Fruit fly (Drosophila melanogaster) whole organism, adult: ENCODE data around the gene Rcd7.

ENCODE experiments used
- CG11617 ChIP-seq: fragments of 200-800 bp; sonication (Bioruptor generic); optimal IDR thresholded peaks from 2 replicates; lab custom pipeline; 2017; ENCODE audit warnings: mild to moderate bottlenecking, missing biosample characterization, missing genetic modification reagents, missing genetic modification characterization
- CG12768 ChIP-seq: fragments of 200-800 bp; sonication (Bioruptor generic); optimal IDR thresholded peaks from 2 replicates; lab custom pipeline; 2017; ENCODE audit warnings: missing biosample characterization, missing genetic modification characterization, mild to moderate bottlenecking, moderate library complexity, missing genetic modification reagents
- CG14711 ChIP-seq: fragments of 200-800 bp; sonication (Bioruptor generic); optimal IDR thresholded peaks from 2 replicates; lab custom pipeline; 2018; ENCODE audit warnings: missing biosample characterization, mild to moderate bottlenecking, missing genetic modification characterization, moderate library complexity
- CG1620 ChIP-seq: fragments of 200-800 bp; sonication (Bioruptor generic); optimal IDR thresholded peaks from 2 replicates; lab custom pipeline; 2016; ENCODE audit warnings: missing biosample characterization, missing genetic modification characterization
- CG33017 ChIP-seq: fragments of 200-800 bp; sonication (Bioruptor generic); optimal IDR thresholded peaks from 2 replicates; lab custom pipeline; 2018; ENCODE audit warnings: missing biosample characterization, mild to moderate bottlenecking, missing genetic modification characterization, moderate library complexity
- CG5204 ChIP-seq: fragments of 200-800 bp; sonication (Bioruptor generic); optimal IDR thresholded peaks from 2 replicates; lab custom pipeline; 2016; ENCODE audit warnings: missing biosample characterization, missing genetic modification characterization
- CG7045 ChIP-seq: fragments of 200-800 bp; sonication (Bioruptor generic); optimal IDR thresholded peaks from 2 replicates; lab custom pipeline; 2017; ENCODE audit warnings: missing biosample characterization, mild to moderate bottlenecking, missing genetic modification characterization
- CG7101 ChIP-seq: fragments of 200-800 bp; sonication (Bioruptor generic); optimal IDR thresholded peaks from 2 replicates; lab custom pipeline; 2018; ENCODE audit warnings: missing biosample characterization, mild to moderate bottlenecking, missing genetic modification characterization, moderate library complexity
- Clk ChIP-seq: fragments of 200-800 bp; sonication (Bioruptor generic); optimal IDR thresholded peaks from 2 replicates; lab custom pipeline; 2017; ENCODE audit warnings: missing biosample characterization, missing genetic modification characterization
- Crg-1 ChIP-seq: fragments of 200-800 bp; sonication (Bioruptor generic); optimal IDR thresholded peaks from 2 replicates; lab custom pipeline; 2016; ENCODE audit warnings: missing biosample characterization, missing genetic modification characterization
- Hr96 ChIP-seq: fragments of 200-800 bp; sonication (Bioruptor generic); optimal IDR thresholded peaks from 2 replicates; lab custom pipeline; 2016; ENCODE audit warnings: missing biosample characterization, missing genetic modification characterization
- Mnt ChIP-seq: fragments of 200-800 bp; sonication (Bioruptor generic); optimal IDR thresholded peaks from 2 replicates; lab custom pipeline; 2016; ENCODE audit warnings: missing biosample characterization, mild to moderate bottlenecking, missing genetic modification characterization
- bab1 ChIP-seq: fragments of 200-800 bp; sonication (Bioruptor generic); optimal IDR thresholded peaks from 3 replicates; lab custom pipeline; 2019; ENCODE audit warnings: missing biosample characterization, mild to moderate bottlenecking, missing genetic modification characterization, moderate library complexity
- cic ChIP-seq: fragments of 200-800 bp; sonication (Bioruptor generic); optimal IDR thresholded peaks from 2 replicates; lab custom pipeline; 2017; ENCODE audit warnings: missing biosample characterization, mild to moderate bottlenecking, missing genetic modification characterization, moderate library complexity
- cnc ChIP-seq, 2 experiments: fragments of >200 bp; optimal IDR thresholded peaks; 2 replicates each; lab custom pipeline; 2017
- kay ChIP-seq: fragments of 200-800 bp; sonication (Bioruptor generic); peaks from one replicate; lab custom pipeline; 2016; ENCODE audit warnings: missing biosample characterization, missing genetic modification characterization, borderline replicate concordance
- ovo ChIP-seq: fragments of 200-800 bp; sonication (Bioruptor generic); optimal IDR thresholded peaks from 2 replicates; lab custom pipeline; 2016; ENCODE audit warnings: missing biosample characterization, missing genetic modification characterization
- pad ChIP-seq: fragments of 200-800 bp; sonication (Bioruptor generic); optimal IDR thresholded peaks from 3 replicates; lab custom pipeline; 2017; ENCODE audit warnings: missing biosample characterization, missing genetic modification characterization, mild to moderate bottlenecking, moderate library complexity, missing genetic modification reagents
- tj ChIP-seq: fragments of 200-800 bp; sonication (Bioruptor generic); optimal IDR thresholded peaks from 3 replicates; lab custom pipeline; 2017; ENCODE audit warnings: missing biosample characterization, mild to moderate bottlenecking, missing genetic modification characterization, moderate library complexity
- toe ChIP-seq: fragments of 200-800 bp; sonication (Bioruptor generic); optimal IDR thresholded peaks from 2 replicates; lab custom pipeline; 2016; ENCODE audit warnings: missing biosample characterization, missing genetic modification characterization

Rcd7 gene

dm6 chr3L:19544810-19545209 lies at the start of gene Rcd7, which contains the start of gene CG46435:
TSS of gene Rcd7 (plus strand) at chr3L:19545110.
TSS of gene CG46435 (plus strand) at chr3L:19545110.
- TF ChIP-seq CG5204 (GFP tag; lab: Kevin White, UChicago) (no peak), CG11617 (GFP tag; lab: Kevin White, UChicago) (no peak), CG14711 (tag; lab: Kevin White, UChicago) (no peak), bab1 (GFP tag; lab: Kevin White, UChicago) (no peak), Hr96 (GFP tag; lab: Kevin White, UChicago) (no peak), cic (no peak), CG33017 (no peak), cnc (optimal IDR thresholded peaks at IDR 0.05; lab: Kevin White, UChicago) (no peak), toe (GFP tag; lab: Kevin White, UChicago) (no peak), kay (GFP tag; lab: Kevin White, UChicago) (no peak), CG12768 (GFP tag; lab: Kevin White, UChicago) (no peak), Mnt (GFP tag; lab: Kevin White, UChicago) (no peak), ovo (GFP tag; lab: Kevin White, UChicago) (no peak), tj (no peak), CG1620 (no peak)

dm6 chr3L:19495991-19496588 lies 48.8 kb upstream of the Rcd7 start:
- no peak for TF ChIP-seq CG5204 (GFP tag; lab: Kevin White, UChicago)
- TF ChIP-seq kay (GFP tag; lab: Kevin White, UChicago), result peak; percentile 81
- peak; percentile 96 for TF ChIP-seq tj
- peak; percentile 75 for TF ChIP-seq cic
- TF ChIP-seq CG7045, result peak; percentile 60
- no peak for TF ChIP-seq Crg-1 (GFP tag; lab: Kevin White, UChicago)
- TF ChIP-seq CG14711 (tag; lab: Kevin White, UChicago), result peak; percentile 27
- TF ChIP-seq CG33017, result no peak
- TF ChIP-seq pad (GFP tag; lab: Kevin White, UChicago), result peak; percentile 9
- no peak for TF ChIP-seq Clk (GFP tag; lab: Kevin White, UChicago)
- no peak for TF ChIP-seq Mnt (GFP tag; lab: Kevin White, UChicago)
- no peak for TF ChIP-seq ovo (GFP tag; lab: Kevin White, UChicago)
- TF ChIP-seq Hr96 (GFP tag; lab: Kevin White, UChicago), result no peak
- no peak for TF ChIP-seq cnc (optimal IDR thresholded peaks at IDR 0.05; lab: Kevin White, UChicago)
- no peak for TF ChIP-seq CG11617 (GFP tag; lab: Kevin White, UChicago)
- no peak for TF ChIP-seq bab1 (GFP tag; lab: Kevin White, UChicago)
- TF ChIP-seq CG1620, result no peak
- TF ChIP-seq CG7101 (tag; lab: Kevin White, UChicago), result peak; percentile 10
- no peak for TF ChIP-seq toe (GFP tag; lab: Kevin White, UChicago)
- peak; percentile 28 for TF ChIP-seq CG12768 (GFP tag; lab: Kevin White, UChicago)

- TF ChIP-seq CG7101 (tag; lab: Kevin White, UChicago) (no peak), CG14711 (tag; lab: Kevin White, UChicago) (no peak), tj (no peak), CG7045 (no peak), ovo (GFP tag; lab: Kevin White, UChicago) (no peak), CG5204 (GFP tag; lab: Kevin White, UChicago) (no peak), cnc (optimal IDR thresholded peaks at IDR 0.05; lab: Kevin White, UChicago) (no peak), Hr96 (GFP tag; lab: Kevin White, UChicago) (no peak), CG12768 (GFP tag; lab: Kevin White, UChicago) (no peak)
Observed at dm6 chr3L:19496600-19496999, 48.3 kb upstream of the Rcd7 start.

dm6 chr3L:19497135-19497534 lies 47.8 kb upstream of the Rcd7 start:
- no peak for TF ChIP-seq toe (GFP tag; lab: Kevin White, UChicago)

dm6 chr3L:19497623-19498022 lies 47.3 kb upstream of the Rcd7 start, which contains the start of gene CG9449:
TSS of gene CG9449 (minus strand) at chr3L:19497723.
- TF ChIP-seq bab1 (GFP tag; lab: Kevin White, UChicago) (no peak), Mnt (GFP tag; lab: Kevin White, UChicago) (no peak), toe (GFP tag; lab: Kevin White, UChicago) (no peak), tj (no peak), ovo (GFP tag; lab: Kevin White, UChicago) (no peak), kay (GFP tag; lab: Kevin White, UChicago) (no peak)

dm6 chr3L:19499334-19499733 lies 45.6 kb upstream of the Rcd7 start:
- TF ChIP-seq bab1 (GFP tag; lab: Kevin White, UChicago) (no peak), CG7045 (peak; percentile 66)

- TF ChIP-seq Hr96 (GFP tag; lab: Kevin White, UChicago) (no peak), CG11617 (GFP tag; lab: Kevin White, UChicago) (no peak), pad (GFP tag; lab: Kevin White, UChicago) (no peak), cnc (optimal IDR thresholded peaks at IDR 0.05; lab: Kevin White, UChicago) (no peak), Crg-1 (GFP tag; lab: Kevin White, UChicago) (no peak), toe (GFP tag; lab: Kevin White, UChicago) (no peak), CG33017 (no peak), cic (no peak), kay (GFP tag; lab: Kevin White, UChicago) (no peak), CG7101 (tag; lab: Kevin White, UChicago) (no peak), ovo (GFP tag; lab: Kevin White, UChicago) (no peak), Clk (GFP tag; lab: Kevin White, UChicago) (no peak), CG12768 (GFP tag; lab: Kevin White, UChicago) (no peak), CG5204 (GFP tag; lab: Kevin White, UChicago) (no peak), tj (no peak), CG14711 (tag; lab: Kevin White, UChicago) (no peak), CG1620 (no peak), Mnt (GFP tag; lab: Kevin White, UChicago) (no peak), bab1 (GFP tag; lab: Kevin White, UChicago) (no peak)
Observed at dm6 chr3L:19500698-19501097, 44.2 kb upstream of the Rcd7 start, which contains the start of gene CG9451. TSS of gene CG9451 (minus strand) at chr3L:19500798.
